Worm (Caenorhabditis elegans) whole organism, mixed stage, embryonic: ENCODE measurements around the gene ceh-20.

Experiments
- lin-13 ChIP-seq: fragments of 150-350 bp; optimal IDR thresholded peaks from 2 replicates; lab custom pipeline; 2014; ENCODE audit warnings: missing biosample characterization, missing genetic modification characterization
- lsy-2 ChIP-seq: fragments of 150-350 bp; optimal IDR thresholded peaks from 2 replicates; lab custom pipeline; 2014; ENCODE audit warnings: missing biosample characterization, missing genetic modification characterization
- nhr-237 ChIP-seq: fragments of 150-350 bp; optimal IDR thresholded peaks from 2 replicates; lab custom pipeline; 2014; ENCODE audit warnings: missing biosample characterization, missing genetic modification characterization
- nhr-28 ChIP-seq: fragments of 150-350 bp; optimal IDR thresholded peaks from 2 replicates; lab custom pipeline; 2014; ENCODE audit warnings: missing biosample characterization, missing genetic modification characterization
- nhr-76 ChIP-seq: sonication (generic microtip); optimal IDR thresholded peaks from 2 replicates; lab custom pipeline; 2017; ENCODE audit warnings: missing biosample characterization, missing genetic modification characterization
- snpc-4 ChIP-seq: fragments of 150-350 bp; optimal IDR thresholded peaks from 2 replicates; lab custom pipeline; 2014; ENCODE audit warnings: missing biosample characterization, missing genetic modification characterization
- ztf-11 ChIP-seq: fragments of 150-350 bp; optimal IDR thresholded peaks from 2 replicates; lab custom pipeline; 2014; ENCODE audit warnings: missing biosample characterization, missing genetic modification characterization

- TF ChIP-seq snpc-4 (tag; lab: Kevin White, UChicago) (no peak), nhr-237 (no peak), lsy-2 (no peak), ztf-11 (tag; lab: Kevin White, UChicago) (no peak), nhr-28 (tag; lab: Kevin White, UChicago) (no peak), nhr-76 (no peak), lin-13 (tag; lab: Kevin White, UChicago) (no peak)
Measured at ce11 chrIII:7020500-7020899, 40.8 kb downstream of the ceh-20 start, which contains the start of gene col-8.
